Worm (Caenorhabditis elegans): ENCODE data around the gene ZK666.2.

ZK666.2 gene

ce11 chrII:10515422-10515821 lies 43.7 kb upstream of the ZK666.2 start (continued):
- TF ChIP-seq T20F7.1 (GFP tag; optimal IDR thresholded peaks at IDR 0.05) (no peak), dmd-8 (GFP tag; IDR thresholded peaks at IDR 0.05) (no peak), duxl-1 (tag; optimal IDR thresholded peaks at IDR 0.05; ENCODE audit: poor library complexity) (no peak), hlh-30 (tag; optimal IDR thresholded peaks at IDR 0.05; ENCODE audit: insufficient read depth) (peak; percentile 38), egl-43 (GFP tag; IDR thresholded peaks at IDR 0.05) (no peak), nhr-28 (tag; optimal IDR thresholded peaks at IDR 0.05) (peak; percentile 50), arid-1 (GFP tag; conservative IDR thresholded peaks at IDR 0.05) (no peak), Y5F2A.4 (GFP tag; optimal IDR thresholded peaks at IDR 0.05) (no peak), attf-4 (tag; optimal IDR thresholded peaks at IDR 0.05) (no peak)

DNA sequence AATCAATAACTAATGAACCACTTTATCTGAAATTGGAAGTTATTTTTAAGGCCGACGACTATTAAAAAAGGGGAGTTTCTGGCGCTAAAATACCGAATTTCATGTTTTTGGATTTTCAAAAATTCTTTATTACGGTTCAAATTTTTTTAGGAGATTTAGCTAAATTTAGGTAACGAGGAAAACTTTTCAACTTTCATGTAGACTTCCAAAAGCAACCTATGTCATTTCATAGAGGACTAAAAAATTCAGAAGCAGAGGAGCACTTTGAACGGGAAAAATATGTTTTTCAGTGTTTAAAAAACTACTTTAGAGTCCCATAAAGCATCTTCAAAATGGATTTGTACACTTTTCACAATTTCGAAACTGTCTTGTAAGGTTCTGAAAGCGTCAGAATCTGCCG lies 41.7 kb upstream of the ZK666.2 start:
- TF ChIP-seq ama-1 (optimal IDR thresholded peaks at IDR 0.05): peak; percentile 35
- TF ChIP-seq zag-1 (tag; optimal IDR thresholded peaks at IDR 0.05): no peak
- no peak for TF ChIP-seq zfp-2 (tag; optimal IDR thresholded peaks at IDR 0.05)
- no peak for TF ChIP-seq zip-2 (tag; optimal IDR thresholded peaks at IDR 0.05)
- TF ChIP-seq Y48G9A.11 (GFP tag; IDR thresholded peaks at IDR 0.05): no peak
- no peak for TF ChIP-seq hlh-11 (tag; optimal IDR thresholded peaks at IDR 0.05)
- TF ChIP-seq aly-2 (tag; optimal IDR thresholded peaks at IDR 0.05): no peak
- TF ChIP-seq aha-1 (tag): no peak
- no peak for TF ChIP-seq mxl-3 (GFP tag; optimal IDR thresholded peaks at IDR 0.05)
- TF ChIP-seq unc-62 (GFP tag; optimal IDR thresholded peaks at IDR 0.05 in 1 of 2): peak in 1 of 2 experiments; percentile 94
- TF ChIP-seq unc-62 (tag; optimal IDR thresholded peaks at IDR 0.05): no peak

ce11 chrII:10510242-10510641 lies 38.6 kb upstream of the ZK666.2 start, which contains the start of gene F59B10.3:
Gene F59B10.3, plus strand, starts transcription at chrII:10510542.
- TF ChIP-seq nhr-237 (tag; optimal IDR thresholded peaks at IDR 0.05) (no peak), skn-1 (tag; optimal IDR thresholded peaks at IDR 0.05) (no peak), R02D3.7 (tag; optimal IDR thresholded peaks at IDR 0.05) (no peak), dmd-6 (GFP tag; IDR thresholded peaks at IDR 0.05) (no peak), madf-9 (GFP tag; conservative IDR thresholded peaks at IDR 0.05) (0 out of 2 replicates have a peak, but pooled peaks have one; percentile 27)

- TF ChIP-seq rbr-2 (tag; optimal IDR thresholded peaks at IDR 0.05) (no peak), nhr-42 (GFP tag; IDR thresholded peaks at IDR 0.05) (no peak), daf-19 (GFP tag; conservative IDR thresholded peaks at IDR 0.05) (no peak), skn-1 (tag; optimal IDR thresholded peaks at IDR 0.05) (no peak), nhr-41 (GFP tag; IDR thresholded peaks at IDR 0.05) (no peak), lin-38 (GFP tag; IDR thresholded peaks at IDR 0.05) (no peak), snpc-4 (tag; optimal IDR thresholded peaks at IDR 0.05) (no peak), vab-7 (GFP tag; IDR thresholded peaks at IDR 0.05) (no peak), ZK546.5 (tag; optimal IDR thresholded peaks at IDR 0.05) (no peak), nhr-76 (tag; optimal IDR thresholded peaks at IDR 0.05) (no peak), mdl-1 (tag; optimal IDR thresholded peaks at IDR 0.05) (no peak), ceh-82 (tag; optimal IDR thresholded peaks at IDR 0.05) (no peak), ceh-44 (GFP tag; IDR thresholded peaks at IDR 0.05) (no peak), jun-1 (tag; optimal IDR thresholded peaks at IDR 0.05) (no peak), dmd-6 (GFP tag; IDR thresholded peaks at IDR 0.05) (no peak), D1046.2 (GFP tag; IDR thresholded peaks at IDR 0.05) (no peak)
These were observed 38.1 kb upstream of the ZK666.2 start, which contains the start of gene F59B10.2 for ce11 chrII:10509746-10510145. Gene F59B10.2, minus strand, starts transcription at chrII:10509846.

Measured in whole organism, L4 larva.